Fruit fly (Drosophila melanogaster): ENCODE measurements around the gene Duba.

The Duba gene

DNA sequence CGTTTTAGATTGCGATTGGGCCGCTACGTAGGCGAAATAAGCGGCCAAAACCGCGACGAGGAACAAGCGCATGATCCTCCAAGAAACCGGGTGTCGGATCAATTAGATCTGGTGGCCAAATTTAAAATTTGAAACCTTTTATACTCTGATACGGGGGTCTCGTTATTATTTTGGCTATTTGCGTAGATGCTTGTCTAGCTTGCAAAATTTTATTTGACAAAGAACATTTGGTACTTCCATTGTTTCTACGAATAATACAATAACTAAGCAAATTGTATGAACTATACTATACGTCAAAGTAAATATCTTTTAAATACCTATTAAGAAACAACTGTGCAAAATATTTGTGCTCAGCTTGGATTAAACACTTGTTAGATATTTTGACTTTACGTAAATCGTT is 10.7 kb upstream of the Duba start, which contains the start of gene Muc68Ca:
TSS of gene Muc68Ca (minus strand) at position 101 of the 400 bp plus-strand sequence.
- no peak for TF ChIP-seq rgr (GFP tag; optimal IDR thresholded peaks at IDR 0.05)
- TF ChIP-seq h (GFP tag; optimal IDR thresholded peaks at IDR 0.05) = no peak
- TF ChIP-seq HLH106 (tag; optimal IDR thresholded peaks at IDR 0.05) = no peak
- TF ChIP-seq sv (GFP tag; optimal IDR thresholded peaks at IDR 0.05) = no peak
- TF ChIP-seq lola (GFP tag; optimal IDR thresholded peaks at IDR 0.05) = no peak
- TF ChIP-seq Dfd (GFP tag; optimal IDR thresholded peaks at IDR 0.05) = no peak

DNA sequence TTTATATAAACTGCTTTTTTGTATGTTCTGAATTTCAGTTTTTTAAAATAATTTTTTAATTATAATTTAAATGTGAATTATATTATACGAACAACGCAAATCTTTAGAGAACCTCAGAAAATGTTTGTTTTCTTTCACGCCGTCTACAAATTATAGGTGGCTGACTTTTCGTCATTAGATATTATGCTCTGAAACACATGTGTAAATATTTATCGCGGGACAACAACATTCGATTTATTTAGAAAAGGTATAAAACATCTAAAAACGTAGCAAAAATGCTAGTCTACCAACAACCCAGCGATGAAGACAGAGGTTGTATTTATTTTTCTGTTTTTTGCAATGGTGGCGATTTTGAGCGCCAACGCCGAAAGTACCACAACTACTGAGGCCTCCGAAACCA is 570 bp upstream of the Duba start, which contains the start of gene CG42832:
TSS of gene CG42832 (plus strand) at position 301 of the 400 bp plus-strand sequence.
- TF ChIP-seq Rel (GFP tag; optimal IDR thresholded peaks at IDR 0.05) = no peak
- TF ChIP-seq Rel (tag; optimal IDR thresholded peaks at IDR 0.05) = no peak
- TF ChIP-seq h (GFP tag; optimal IDR thresholded peaks at IDR 0.05) = no peak
- TF ChIP-seq sage (GFP tag; optimal IDR thresholded peaks at IDR 0.05) = no peak
- TF ChIP-seq fru (GFP tag; optimal IDR thresholded peaks at IDR 0.05) = no peak
- no peak for TF ChIP-seq Sp1 (GFP tag; optimal IDR thresholded peaks at IDR 0.05)
- no peak for TF ChIP-seq CG9705 (GFP tag; optimal IDR thresholded peaks at IDR 0.05)
- no peak for TF ChIP-seq br (GFP tag; optimal IDR thresholded peaks at IDR 0.05)
- no peak for TF ChIP-seq Myc (optimal IDR thresholded peaks at IDR 0.05)
- no peak for TF ChIP-seq Jra (GFP tag; optimal IDR thresholded peaks at IDR 0.05)
- TF ChIP-seq Hr83 (GFP tag; optimal IDR thresholded peaks at IDR 0.05; ENCODE audit: poor library complexity, severe bottlenecking) = no peak
- TF ChIP-seq Abd-B (GFP tag; optimal IDR thresholded peaks at IDR 0.05) = no peak
- TF ChIP-seq OdsH (GFP tag; optimal IDR thresholded peaks at IDR 0.05) = no peak
- no peak for TF ChIP-seq dmrt93B (GFP tag; optimal IDR thresholded peaks at IDR 0.05)

dm6 chr3L:11604227-11604626 is 5.0 kb downstream of the Duba start:
- TF ChIP-seq tai (GFP tag; optimal IDR thresholded peaks at IDR 0.05) = no peak
- TF ChIP-seq Dfd (GFP tag; optimal IDR thresholded peaks at IDR 0.05) = peak; percentile 93
- no peak for TF ChIP-seq N (GFP tag; optimal IDR thresholded peaks at IDR 0.05)
- TF ChIP-seq Myc (optimal IDR thresholded peaks at IDR 0.05) = no peak
- no peak for TF ChIP-seq dl (GFP tag; optimal IDR thresholded peaks at IDR 0.05; ENCODE audit: insufficient read depth in 1 of 2, partially characterized antibody in 2 of 2)

dm6 chr3L:11602040-11602439 is 7.2 kb downstream of the Duba start:
- TF ChIP-seq sage (GFP tag; optimal IDR thresholded peaks at IDR 0.05) (no peak), Sp1 (GFP tag; optimal IDR thresholded peaks at IDR 0.05) (no peak)

- TF ChIP-seq HLH106 (tag; optimal IDR thresholded peaks at IDR 0.05) (no peak), fru (GFP tag; optimal IDR thresholded peaks at IDR 0.05) (no peak), Vsx2 (GFP tag; optimal IDR thresholded peaks at IDR 0.05; ENCODE audit: partially characterized antibody) (no peak), br (GFP tag; optimal IDR thresholded peaks at IDR 0.05) (no peak), rgr (GFP tag; optimal IDR thresholded peaks at IDR 0.05) (no peak), ey (GFP tag; optimal IDR thresholded peaks at IDR 0.05) (no peak), Jra (GFP tag; optimal IDR thresholded peaks at IDR 0.05) (no peak)
Observed at dm6 chr3L:11601133-11601532, 8.1 kb downstream of the Duba start.

DNA sequence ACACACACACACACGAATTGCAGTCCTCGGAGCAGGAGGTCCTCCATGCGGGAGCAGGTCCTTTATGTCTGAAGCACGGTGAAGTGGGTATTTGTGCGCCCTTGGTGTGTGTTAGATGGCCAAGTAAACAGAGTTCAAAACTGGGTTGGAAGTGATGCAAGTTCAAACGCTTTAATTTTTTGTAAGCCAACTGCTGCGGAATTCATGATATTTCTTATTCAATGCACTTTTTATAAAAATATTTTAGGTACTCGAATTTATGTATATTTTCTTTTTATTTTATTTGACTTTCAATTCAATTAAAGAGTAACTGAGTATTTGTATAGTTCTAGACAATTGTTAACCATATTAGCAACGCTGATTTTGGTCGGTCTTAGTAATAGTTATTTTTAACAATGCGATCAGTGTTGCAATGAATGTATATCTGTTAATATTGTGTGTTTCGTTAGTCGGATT is 9.3 kb downstream of the Duba start, which contains the start of the genes CG14137 and CG46394:
TSS of gene CG14137 (minus strand) at position 101 of the 456 bp plus-strand sequence.
TSS of gene CG46394 (plus strand) at position 406 of the 456 bp plus-strand sequence.
- TF ChIP-seq Dfd (GFP tag; optimal IDR thresholded peaks at IDR 0.05) (peak; percentile 84), Rel (GFP tag; optimal IDR thresholded peaks at IDR 0.05) (no peak), Rel (tag; optimal IDR thresholded peaks at IDR 0.05) (no peak)

dm6 chr3L:11599255-11599654 is 10.0 kb downstream of the Duba start:
- TF ChIP-seq woc (GFP tag; optimal IDR thresholded peaks at IDR 0.05) = no peak
- peak in 1 of 2 experiments; percentile 32 for TF ChIP-seq foxo (GFP tag; optimal IDR thresholded peaks at IDR 0.05)
- peak; percentile 30 for TF ChIP-seq Sp1 (GFP tag; optimal IDR thresholded peaks at IDR 0.05)
- TF ChIP-seq HLH106 (tag; optimal IDR thresholded peaks at IDR 0.05) = peak; percentile 32
- TF ChIP-seq rgr (GFP tag; optimal IDR thresholded peaks at IDR 0.05) = peak; percentile 3
